Worm (Caenorhabditis elegans) whole organism, L4 larva: ENCODE results near the gene skr-18.
"Not testable (repeated sequence)": the region's sequence is repeated elsewhere in the genome, so short reads cannot be mapped to it uniquely, and the experiment has no call there.

Experiments used
- R02D3.7 ChIP-seq: fragments of 150-350 bp; sonication (generic microtip); optimal IDR thresholded peaks from 3 replicates; lab custom pipeline; 2014; ENCODE audit warnings: missing biosample characterization, missing genetic modification characterization
- T26A8.4 ChIP-seq: fragments of 200-800 bp; sonication (Bioruptor generic); IDR thresholded peaks from 2 replicates; pipeline ENCODE4 v1.3.6; 2022; ENCODE audit warnings: missing genetic modification characterization, missing compliant biosample characterization
- Y105C5A.15 ChIP-seq: fragments of 200-800 bp; sonication (Bioruptor generic); IDR thresholded peaks from 2 replicates; pipeline ENCODE4 v1.3.6; 2022; ENCODE audit warnings: missing genetic modification characterization, missing compliant biosample characterization
- Y48G9A.11 ChIP-seq: fragments of 200-800 bp; sonication (Bioruptor generic); IDR thresholded peaks from 2 replicates; pipeline ENCODE4 v1.3.6; 2022; ENCODE audit warnings: missing genetic modification reagents, missing genetic modification characterization, missing compliant biosample characterization
- aha-1 ChIP-seq: fragments of 150-350 bp; peaks from one replicate; lab custom pipeline; 2014; ENCODE audit warnings: missing biosample characterization, missing genetic modification characterization
- ama-1 ChIP-seq: fragments of 150-350 bp; optimal IDR thresholded peaks from 2 replicates; lab custom pipeline; 2014; ENCODE audit warnings: inconsistent platforms, mixed read lengths
- arid-1 ChIP-seq: fragments of 200-800 bp; sonication (Bioruptor generic); conservative IDR thresholded peaks from 2 replicates; pipeline ENCODE4 v1.3.6; 2022; ENCODE audit warnings: missing genetic modification reagents, missing genetic modification characterization, missing compliant biosample characterization
- ceh-20 ChIP-seq: fragments of 200-800 bp; sonication (Bioruptor generic); IDR thresholded peaks from 2 replicates; pipeline ENCODE4 v1.3.6; 2022; ENCODE audit warnings: missing genetic modification reagents, missing genetic modification characterization, missing compliant biosample characterization
- daf-8 ChIP-seq: fragments of 200-800 bp; sonication (Bioruptor generic); IDR thresholded peaks from 2 replicates; pipeline ENCODE4 v1.3.6; 2022; ENCODE audit warnings: missing genetic modification characterization, missing compliant biosample characterization
- dmd-6 ChIP-seq: fragments of 200-800 bp; sonication (Bioruptor generic); IDR thresholded peaks from 2 replicates; pipeline ENCODE4 v1.3.6; 2022; ENCODE audit warnings: missing genetic modification reagents, missing genetic modification characterization, missing compliant biosample characterization
- egl-43 ChIP-seq: fragments of 200-800 bp; sonication (Bioruptor generic); IDR thresholded peaks from 2 replicates; pipeline ENCODE4 v1.3.6; 2022; ENCODE audit warnings: missing genetic modification reagents, missing genetic modification characterization, missing compliant biosample characterization
- fkh-10 ChIP-seq: fragments of 150-350 bp; optimal IDR thresholded peaks from 2 replicates; lab custom pipeline; 2014; ENCODE audit warnings: missing biosample characterization, missing genetic modification reagents, missing genetic modification characterization
- hif-1 ChIP-seq, 2 experiments: sonication (generic microtip); optimal IDR thresholded peaks; 2 replicates each; lab custom pipeline; 2016 to 2017; ENCODE audit warnings: missing compliant biosample characterization in 2 of 2, missing genetic modification characterization in 2 of 2, missing genetic modification reagents in 2 of 2, missing genotype in 2 of 2, mild to moderate bottlenecking in 1 of 2
- hlh-11 ChIP-seq: fragments of 200-800 bp; sonication (Bioruptor generic); optimal IDR thresholded peaks from 2 replicates; lab custom pipeline; 2018; ENCODE audit warnings: mild to moderate bottlenecking, missing genetic modification characterization, missing compliant biosample characterization
- hlh-30 ChIP-seq: sonication (generic microtip); optimal IDR thresholded peaks from 2 replicates; lab custom pipeline; 2017; ENCODE audit warnings: antibody characterized with exemption, mild to moderate bottlenecking, missing genetic modification characterization, missing compliant biosample characterization; ENCODE audit not compliant: insufficient read depth
- hmg-1.1 ChIP-seq: fragments of 200-800 bp; sonication (Bioruptor generic); IDR thresholded peaks from 2 replicates; pipeline ENCODE4 v1.3.6; 2022; ENCODE audit warnings: missing genetic modification reagents, missing genetic modification characterization, missing compliant biosample characterization
- lin-38 ChIP-seq: fragments of 200-800 bp; sonication (Bioruptor generic); IDR thresholded peaks from 2 replicates; pipeline ENCODE4 v1.3.6; 2022; ENCODE audit warnings: missing genetic modification reagents, missing genetic modification characterization, missing compliant biosample characterization
- madf-9 ChIP-seq: fragments of 200-800 bp; sonication (Bioruptor generic); conservative IDR thresholded peaks from 2 replicates; pipeline ENCODE4 v1.3.6; 2022; ENCODE audit warnings: missing genetic modification reagents, missing genetic modification characterization, missing compliant biosample characterization
- mdt-29 ChIP-seq: fragments of 200-800 bp; sonication (Bioruptor generic); IDR thresholded peaks from 2 replicates; pipeline ENCODE4 v1.3.6; 2022; ENCODE audit warnings: missing genetic modification reagents, missing genetic modification characterization, missing compliant biosample characterization
- mes-2 ChIP-seq: sonication (generic microtip); optimal IDR thresholded peaks from 2 replicates; lab custom pipeline; 2016; ENCODE audit warnings: missing genotype, mild to moderate bottlenecking, missing genetic modification characterization, missing compliant biosample characterization; ENCODE audit not compliant: poor library complexity, severe bottlenecking
- nhr-10 ChIP-seq: fragments of 150-350 bp; optimal IDR thresholded peaks from 2 replicates; lab custom pipeline; 2014; ENCODE audit warnings: missing biosample characterization, missing genetic modification characterization
- nhr-41 ChIP-seq: fragments of 200-800 bp; sonication (Bioruptor generic); IDR thresholded peaks from 2 replicates; pipeline ENCODE4 v1.3.6; 2022; ENCODE audit warnings: missing genetic modification reagents, missing genetic modification characterization, missing compliant biosample characterization
- nhr-42 ChIP-seq: fragments of 200-800 bp; sonication (Bioruptor generic); IDR thresholded peaks from 2 replicates; pipeline ENCODE4 v1.3.6; 2022; ENCODE audit warnings: missing genetic modification characterization, missing compliant biosample characterization
- nhr-6 ChIP-seq: fragments of 150-350 bp; optimal IDR thresholded peaks from 2 replicates; lab custom pipeline; 2014; ENCODE audit warnings: missing biosample characterization, missing genetic modification characterization
- pha-4 ChIP-seq, 2 experiments: fragments of 150-350 bp in 1 of 2; fragments of 200-800 bp in 1 of 2; sonication (Bioruptor generic) in 1 of 2; IDR thresholded peaks in 1 of 2; optimal IDR thresholded peaks in 1 of 2; 2 replicates each; pipeline versions ENCODE4 v1.3.6 to Lab custom; 2014 to 2022; ENCODE audit warnings: missing genetic modification characterization in 2 of 2, missing genetic modification reagents in 2 of 2, missing biosample characterization in 1 of 2, missing compliant biosample characterization in 1 of 2
- pqm-1 ChIP-seq: sonication (generic microtip); optimal IDR thresholded peaks from 2 replicates; lab custom pipeline; 2017; ENCODE audit warnings: missing biosample characterization, missing genetic modification characterization
- rbr-2 ChIP-seq: sonication (generic microtip); optimal IDR thresholded peaks from 2 replicates; lab custom pipeline; 2016; ENCODE audit warnings: missing genotype, missing genetic modification characterization, missing compliant biosample characterization
- saeg-2 ChIP-seq: fragments of 200-800 bp; sonication (Bioruptor generic); IDR thresholded peaks from 2 replicates; pipeline ENCODE4 v1.3.6; 2022; ENCODE audit warnings: missing genetic modification reagents, missing genetic modification characterization, missing compliant biosample characterization
- set-16 ChIP-seq: fragments of 200-800 bp; sonication (Bioruptor generic); IDR thresholded peaks from 2 replicates; pipeline ENCODE4 v1.3.6; 2022; ENCODE audit warnings: missing genetic modification reagents, missing genetic modification characterization, missing compliant biosample characterization
- unc-130 ChIP-seq: sonication (generic microtip); optimal IDR thresholded peaks from 2 replicates; lab custom pipeline; 2016; ENCODE audit warnings: missing genetic modification reagents, missing genetic modification characterization, missing compliant biosample characterization
- vab-7 ChIP-seq: fragments of 200-800 bp; sonication (Bioruptor generic); IDR thresholded peaks from 2 replicates; pipeline ENCODE4 v1.3.6; 2022; ENCODE audit warnings: missing genetic modification reagents, missing genetic modification characterization, missing compliant biosample characterization
- zag-1 ChIP-seq: fragments of 150-350 bp; optimal IDR thresholded peaks from 2 replicates; lab custom pipeline; 2014; ENCODE audit warnings: missing biosample characterization, missing genetic modification characterization
- zfp-3 ChIP-seq: fragments of 200-800 bp; sonication (Bioruptor generic); conservative IDR thresholded peaks from 2 replicates; pipeline ENCODE4 v1.3.6; 2022; ENCODE audit warnings: missing genetic modification reagents, missing genetic modification characterization, missing compliant biosample characterization
- zip-2 ChIP-seq: fragments of 150-350 bp; optimal IDR thresholded peaks from 2 replicates; lab custom pipeline; 2014; ENCODE audit warnings: missing biosample characterization, missing genetic modification characterization

Gene skr-18

DNA sequence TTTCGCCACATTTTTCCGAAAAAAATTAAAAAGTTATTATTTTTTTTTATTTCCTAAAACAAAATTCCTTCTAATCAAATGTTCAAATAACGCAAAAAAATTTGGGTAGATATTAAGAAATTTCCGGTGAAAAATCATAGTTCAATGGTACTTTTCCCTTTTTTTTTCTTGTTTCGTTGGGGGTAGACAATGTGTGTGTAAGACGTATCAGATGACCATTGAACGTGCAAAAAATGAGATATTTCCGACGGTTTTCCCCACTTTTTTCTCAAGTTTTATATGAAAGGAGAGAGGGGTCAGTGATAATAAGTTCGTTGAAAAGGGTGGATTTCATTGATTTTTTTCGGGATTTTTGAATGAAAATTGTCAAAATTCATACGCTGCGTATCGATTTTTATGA is 30.9 kb upstream of the skr-18 start:
- TF ChIP-seq hif-1 (tag; optimal IDR thresholded peaks at IDR 0.05; lab: Kevin White, UChicago) (peak in 1 of 2 experiments; percentile 76), pha-4 (GFP tag; IDR thresholded peaks at IDR 0.05; lab: Robert Waterston, UW) (no peak), pha-4 (tag; optimal IDR thresholded peaks at IDR 0.05; lab: Kevin White, UChicago) (no peak), ama-1 (no peak), dmd-6 (no peak), hlh-30 (peak; percentile 41), zag-1 (no peak), daf-8 (GFP tag; lab: Robert Waterston, UW) (no peak), aha-1 (tag; lab: Kevin White, UChicago) (peak; percentile 67)

DNA sequence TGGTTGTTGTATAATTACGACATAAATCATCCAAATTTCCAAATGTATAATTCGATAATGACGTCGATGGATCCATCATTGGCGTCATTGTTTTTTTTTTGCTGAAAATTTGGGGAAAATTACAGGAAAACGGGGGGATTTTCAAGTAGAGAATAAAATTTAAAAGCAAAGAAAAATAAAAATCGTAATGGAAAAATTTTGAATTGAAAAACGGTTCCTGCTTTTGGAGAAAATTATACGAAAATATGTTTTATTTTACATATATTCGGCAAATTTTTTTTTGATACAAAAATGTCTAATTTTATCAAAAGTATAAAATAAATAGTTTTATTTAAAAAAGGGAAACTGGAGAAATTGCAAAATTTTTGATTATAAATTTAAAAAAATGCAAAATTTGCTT is 29.6 kb upstream of the skr-18 start, which contains the start of gene zipt-15:
Gene zipt-15 (minus strand): TSS at position 101 of the 400 bp plus-strand sequence.
- no peak for TF ChIP-seq R02D3.7 (tag; lab: Kevin White, UChicago)
- no peak for TF ChIP-seq nhr-6 (tag; lab: Kevin White, UChicago)
- TF ChIP-seq pqm-1: no peak
- no peak for TF ChIP-seq zip-2

DNA sequence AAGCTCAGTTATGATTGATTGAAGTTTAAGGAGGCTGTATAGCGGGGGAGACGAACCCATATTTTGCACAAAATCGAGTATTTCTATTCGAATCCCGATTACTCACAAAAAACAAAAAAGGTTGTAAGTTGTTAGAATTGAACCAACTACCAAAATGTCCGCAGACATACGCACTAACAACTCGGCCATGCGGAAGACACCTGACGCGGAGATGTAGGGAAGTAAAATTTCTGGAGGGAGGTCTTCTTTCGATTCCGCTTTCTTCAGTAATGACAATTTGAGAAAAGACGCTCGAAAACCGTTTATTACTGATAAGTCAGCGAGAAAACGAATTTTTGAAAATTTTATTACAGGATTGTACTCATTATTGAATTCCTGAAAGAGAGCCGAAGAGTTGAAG is 22.6 kb upstream of the skr-18 start:
- TF ChIP-seq fkh-10: no peak
- TF ChIP-seq nhr-10 (tag; lab: Kevin White, UChicago): no peak
- TF ChIP-seq saeg-2 (GFP tag; lab: Robert Waterston, UW): no peak
- no peak for TF ChIP-seq zfp-3 (GFP tag; lab: Robert Waterston, UW)
- no peak for TF ChIP-seq nhr-41 (GFP tag; lab: Robert Waterston, UW)
- TF ChIP-seq nhr-42: no peak
- no peak for TF ChIP-seq Y105C5A.15 (GFP tag; lab: Robert Waterston, UW)
- no peak for TF ChIP-seq vab-7
- TF ChIP-seq, all 104 proteins: peak for 0

DNA sequence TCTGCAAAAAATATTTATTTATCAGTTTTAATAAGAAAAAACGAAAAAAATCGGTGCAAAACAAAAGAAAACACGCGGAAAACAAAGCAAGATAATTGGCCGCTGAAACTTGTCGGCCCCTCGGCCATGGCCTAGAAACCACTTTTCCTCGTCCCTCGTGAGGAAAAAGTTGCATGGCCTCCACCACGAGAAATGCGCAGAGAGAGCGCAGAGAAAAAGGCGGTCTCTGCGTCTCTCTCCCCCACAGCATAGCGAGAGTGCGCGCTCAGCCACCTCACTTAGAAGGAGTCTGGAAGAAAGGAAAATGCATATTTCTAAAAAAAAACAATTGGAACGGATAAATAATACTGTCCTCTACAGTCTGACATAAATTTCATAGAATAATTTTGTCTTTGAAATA is 18.1 kb upstream of the skr-18 start:
- 0 out of 2 replicates have a peak, but pooled peaks have one; percentile 40 for TF ChIP-seq madf-9
- peak; percentile 37; the same call in 1 of the 2 replicates for TF ChIP-seq pha-4 (GFP tag; IDR thresholded peaks at IDR 0.05; lab: Robert Waterston, UW)
- TF ChIP-seq pha-4 (tag; optimal IDR thresholded peaks at IDR 0.05; lab: Kevin White, UChicago): not testable (repeated sequence)
- TF ChIP-seq dmd-6: peak; percentile 61
- peak; percentile 88 for TF ChIP-seq lin-38 (GFP tag; lab: Robert Waterston, UW)
- peak; percentile 63 for TF ChIP-seq egl-43 (GFP tag; lab: Robert Waterston, UW)
- TF ChIP-seq ceh-20 (GFP tag; lab: Robert Waterston, UW): 0 out of 2 replicates have a peak, but pooled peaks have one; percentile 15
- TF ChIP-seq hmg-1.1 (GFP tag; lab: Robert Waterston, UW): peak; percentile 85
- peak; percentile 58; the same call in 1 of the 2 replicates for TF ChIP-seq arid-1 (GFP tag; lab: Robert Waterston, UW)
- TF ChIP-seq mdt-29 (GFP tag; lab: Robert Waterston, UW): 0 out of 2 replicates have a peak, but pooled peaks have one; percentile 42
- TF ChIP-seq Y48G9A.11 (GFP tag; lab: Robert Waterston, UW): peak; percentile 32; the same call in 1 of the 2 replicates
- TF ChIP-seq T26A8.4 (GFP tag; lab: Robert Waterston, UW): peak; percentile 64; the same call in 1 of the 2 replicates
- peak; percentile 84 for TF ChIP-seq mes-2
- peak; percentile 76 for TF ChIP-seq set-16 (GFP tag; lab: Robert Waterston, UW)
- TF ChIP-seq rbr-2 (tag; lab: Kevin White, UChicago): peak; percentile 3
- peak; percentile 42; the same call in 1 of the 2 replicates for TF ChIP-seq vab-7
- TF ChIP-seq unc-130 (GFP tag; lab: Kevin White, UChicago): peak; percentile 0
- TF ChIP-seq hlh-11 (tag; lab: Kevin White, UChicago): peak; percentile 8
- TF ChIP-seq, all 104 proteins: peak for 17; not testable (repeated sequence) for 87
